Fruit fly (Drosophila melanogaster) whole organism, embryonic: ENCODE results near the gene Pdcd4.

Experiments used
- Ada2b ChIP-seq: fragments of 200-800 bp; sonication (Bioruptor generic); IDR thresholded peaks from 2 replicates; pipeline ENCODE4 v1.3.6; 2022; ENCODE audit warnings: missing biosample characterization, missing genetic modification characterization
- Adf1 ChIP-seq: fragments of 200-800 bp; sonication (Bioruptor generic); IDR thresholded peaks from 2 replicates; pipeline ENCODE4 v1.3.6; 2022; ENCODE audit warnings: missing biosample characterization, missing genetic modification characterization
- Antp ChIP-seq: fragments of 200-800 bp; sonication (Bioruptor generic); optimal IDR thresholded peaks from 3 replicates; lab custom pipeline; 2016; ENCODE audit warnings: missing biosample characterization, missing genetic modification characterization
- B-H1 ChIP-seq: fragments of 200-800 bp; sonication (Bioruptor generic); IDR thresholded peaks from 3 replicates; pipeline ENCODE4 v1.3.6; 2022; ENCODE audit warnings: missing biosample characterization, missing genetic modification characterization
- CG10979 ChIP-seq: fragments of 200-800 bp; sonication (Bioruptor generic); optimal IDR thresholded peaks from 2 replicates; lab custom pipeline; 2018; ENCODE audit warnings: missing biosample characterization, mild to moderate bottlenecking, missing genetic modification characterization, moderate library complexity
- CG11504 ChIP-seq: fragments of 200-800 bp; sonication (Bioruptor generic); optimal IDR thresholded peaks from 3 replicates; lab custom pipeline; 2019; ENCODE audit warnings: missing biosample characterization, mild to moderate bottlenecking, missing genetic modification characterization, moderate library complexity
- CG12219 ChIP-seq: fragments of 200-800 bp; sonication (Bioruptor generic); optimal IDR thresholded peaks from 3 replicates; lab custom pipeline; 2018; ENCODE audit warnings: missing biosample characterization, mild to moderate bottlenecking, missing genetic modification characterization
- CG12299 ChIP-seq: fragments of 200-800 bp; sonication (Bioruptor generic); optimal IDR thresholded peaks from 2 replicates; lab custom pipeline; 2018; ENCODE audit warnings: missing biosample characterization, mild to moderate bottlenecking, missing genetic modification characterization
- CG12391 ChIP-seq: fragments of 200-800 bp; sonication (Bioruptor generic); optimal IDR thresholded peaks from 3 replicates; lab custom pipeline; 2018; ENCODE audit warnings: missing biosample characterization, mild to moderate bottlenecking, missing genetic modification characterization, moderate library complexity
- CG13775 ChIP-seq: fragments of 200-800 bp; sonication (Bioruptor generic); optimal IDR thresholded peaks from 3 replicates; lab custom pipeline; 2017; ENCODE audit warnings: missing biosample characterization, mild to moderate bottlenecking, missing genetic modification characterization
- CG13894 ChIP-seq: fragments of 200-800 bp; sonication (Bioruptor generic); optimal IDR thresholded peaks from 3 replicates; lab custom pipeline; 2018; ENCODE audit warnings: missing biosample characterization, mild to moderate bottlenecking, missing genetic modification characterization, moderate library complexity
- CG17359 ChIP-seq: fragments of 200-800 bp; sonication (Bioruptor generic); optimal IDR thresholded peaks from 3 replicates; lab custom pipeline; 2018; ENCODE audit warnings: missing biosample characterization, mild to moderate bottlenecking, missing genetic modification characterization, moderate library complexity
- CG1832 ChIP-seq: fragments of 200-800 bp; sonication (Bioruptor generic); optimal IDR thresholded peaks from 2 replicates; lab custom pipeline; 2017; ENCODE audit warnings: missing biosample characterization, mild to moderate bottlenecking, missing genetic modification characterization, inconsistent platforms
- CG18476 ChIP-seq: fragments of 200-800 bp; sonication (Bioruptor generic); optimal IDR thresholded peaks from 2 replicates; lab custom pipeline; 2016; ENCODE audit warnings: missing biosample characterization, mild to moderate bottlenecking, missing genetic modification characterization
- CG2116 ChIP-seq: fragments of 200-800 bp; sonication (Bioruptor generic); optimal IDR thresholded peaks from 3 replicates; lab custom pipeline; 2018; ENCODE audit warnings: missing biosample characterization, mild to moderate bottlenecking, missing genetic modification characterization
- CG31388 ChIP-seq: fragments of 200-800 bp; sonication (Bioruptor generic); optimal IDR thresholded peaks from 2 replicates; lab custom pipeline; 2016; ENCODE audit warnings: missing biosample characterization, missing genetic modification characterization
- CG4282 ChIP-seq: fragments of 200-800 bp; sonication (Bioruptor generic); optimal IDR thresholded peaks from 2 replicates; lab custom pipeline; 2016; ENCODE audit warnings: missing biosample characterization, missing genetic modification characterization
- CG6689 ChIP-seq: fragments of 200-800 bp; sonication (Bioruptor generic); IDR thresholded peaks from 2 replicates; pipeline ENCODE4 v1.3.6; 2022; ENCODE audit warnings: missing biosample characterization, missing genetic modification characterization
- CG9215 ChIP-seq: fragments of 200-800 bp; sonication (Bioruptor generic); IDR thresholded peaks from 2 replicates; pipeline ENCODE4 v1.3.6; 2022; ENCODE audit warnings: missing biosample characterization, missing genetic modification characterization
- CG9876 ChIP-seq: fragments of 200-800 bp; sonication (Bioruptor generic); optimal IDR thresholded peaks from 2 replicates; lab custom pipeline; 2016; ENCODE audit warnings: missing biosample characterization, missing genetic modification characterization
- Elba2 ChIP-seq: fragments of 200-800 bp; sonication (Bioruptor generic); optimal IDR thresholded peaks from 3 replicates; lab custom pipeline; 2016; ENCODE audit warnings: missing biosample characterization, missing genetic modification characterization
- HLHmδ ChIP-seq: fragments of 200-800 bp; sonication (Bioruptor generic); optimal IDR thresholded peaks from 2 replicates; lab custom pipeline; 2018; ENCODE audit warnings: missing biosample characterization, mild to moderate bottlenecking, missing genetic modification characterization, moderate library complexity
- Mad ChIP-seq: fragments of 200-800 bp; sonication (Bioruptor generic); optimal IDR thresholded peaks from 2 replicates; lab custom pipeline; 2016; ENCODE audit warnings: missing biosample characterization, missing genetic modification characterization
- NC2α ChIP-seq: fragments of 200-800 bp; sonication (Bioruptor generic); optimal IDR thresholded peaks from 2 replicates; lab custom pipeline; 2016; ENCODE audit warnings: missing biosample characterization, missing genetic modification characterization
- Neu2 ChIP-seq: fragments of 200-800 bp; sonication (Bioruptor generic); optimal IDR thresholded peaks from 3 replicates; lab custom pipeline; 2016; ENCODE audit warnings: missing biosample characterization, missing genetic modification characterization, borderline replicate concordance
- Sin3A ChIP-seq: fragments of >200 bp; optimal IDR thresholded peaks from 2 replicates; lab custom pipeline; 2018
- Sry-β ChIP-seq: fragments of 200-800 bp; sonication (Bioruptor generic); optimal IDR thresholded peaks from 2 replicates; lab custom pipeline; 2018; ENCODE audit warnings: missing biosample characterization, mild to moderate bottlenecking, missing genetic modification characterization, moderate library complexity
- YL-1 ChIP-seq: fragments of 200-800 bp; sonication (Bioruptor generic); optimal IDR thresholded peaks from 3 replicates; lab custom pipeline; 2017; ENCODE audit warnings: missing biosample characterization, mild to moderate bottlenecking, missing genetic modification characterization
- amos ChIP-seq: fragments of 200-800 bp; sonication (Bioruptor generic); IDR thresholded peaks from 2 replicates; pipeline ENCODE4 v1.3.6; 2022; ENCODE audit warnings: missing biosample characterization, missing genetic modification characterization; ENCODE audit not compliant: partially characterized antibody
- bowl ChIP-seq: fragments of 200-800 bp; sonication (Bioruptor generic); IDR thresholded peaks from 2 replicates; pipeline ENCODE4 v1.3.6; 2022; ENCODE audit warnings: missing biosample characterization, missing genetic modification characterization
- btn ChIP-seq: fragments of 200-800 bp; sonication (Bioruptor generic); optimal IDR thresholded peaks from 2 replicates; lab custom pipeline; 2016; ENCODE audit warnings: missing biosample characterization, missing genetic modification characterization
- crc ChIP-seq: fragments of 200-800 bp; sonication (Bioruptor generic); optimal IDR thresholded peaks from 2 replicates; lab custom pipeline; 2016; ENCODE audit warnings: missing biosample characterization, missing genetic modification characterization
- crp ChIP-seq, 2 experiments: fragments of 200-800 bp; sonication (Bioruptor generic); optimal IDR thresholded peaks; 2 replicates in 1 of 2; 3 replicates in 1 of 2; lab custom pipeline; 2017; ENCODE audit warnings: missing biosample characterization in 2 of 2, missing genetic modification characterization in 2 of 2, mild to moderate bottlenecking in 1 of 2, moderate library complexity in 1 of 2
- dmrt11E ChIP-seq: fragments of 200-800 bp; sonication (Bioruptor generic); optimal IDR thresholded peaks from 3 replicates; lab custom pipeline; 2018; ENCODE audit warnings: missing biosample characterization, mild to moderate bottlenecking, missing genetic modification characterization, moderate library complexity
- dysf ChIP-seq: fragments of 200-800 bp; sonication (Bioruptor generic); IDR thresholded peaks from 3 replicates; pipeline ENCODE4 v1.3.6; 2022; ENCODE audit warnings: missing biosample characterization, missing genetic modification characterization
- ems ChIP-seq: fragments of 200-800 bp; sonication (Bioruptor generic); optimal IDR thresholded peaks from 3 replicates; lab custom pipeline; 2016; ENCODE audit warnings: missing biosample characterization, missing genetic modification characterization
- fru ChIP-seq: fragments of >200 bp; optimal IDR thresholded peaks from 2 replicates; lab custom pipeline; 2017
- inv ChIP-seq: fragments of 200-800 bp; sonication (Bioruptor generic); IDR thresholded peaks from 2 replicates; pipeline ENCODE4 v1.3.6; 2022; ENCODE audit warnings: missing biosample characterization, missing genetic modification characterization; ENCODE audit not compliant: partially characterized antibody
- jing ChIP-seq: fragments of 200-800 bp; sonication (Bioruptor generic); optimal IDR thresholded peaks from 2 replicates; lab custom pipeline; 2018; ENCODE audit warnings: missing biosample characterization, mild to moderate bottlenecking, missing genetic modification characterization
- lilli ChIP-seq: fragments of 200-800 bp; sonication (Bioruptor generic); optimal IDR thresholded peaks from 3 replicates; lab custom pipeline; 2016; ENCODE audit warnings: missing biosample characterization, missing genetic modification characterization
- onecut ChIP-seq: fragments of 200-800 bp; sonication (Bioruptor generic); IDR thresholded peaks from 2 replicates; pipeline ENCODE4 v1.3.6; 2022; ENCODE audit warnings: missing biosample characterization, missing genetic modification characterization
- pan ChIP-seq, 4 experiments: fragments of >200 bp in 3 of 4; fragments of 200-800 bp in 1 of 4; sonication (Bioruptor generic) in 1 of 4; optimal IDR thresholded peaks in 3 of 4; IDR thresholded peaks in 1 of 4; 2 replicates each; pipeline versions ENCODE4 v1.3.6 to Lab custom; 2017 to 2022; ENCODE audit warnings: missing biosample characterization in 2 of 4, missing genetic modification characterization in 2 of 4, mixed read lengths in 1 of 4
- pita ChIP-seq: fragments of 200-800 bp; sonication (Bioruptor generic); optimal IDR thresholded peaks from 2 replicates; lab custom pipeline; 2017; ENCODE audit warnings: missing biosample characterization, mild to moderate bottlenecking, missing genetic modification characterization
- scrt ChIP-seq: fragments of 200-800 bp; sonication (Bioruptor generic); optimal IDR thresholded peaks from 2 replicates; lab custom pipeline; 2018; ENCODE audit warnings: missing biosample characterization, mild to moderate bottlenecking, missing genetic modification characterization, moderate library complexity
- seq ChIP-seq: fragments of 200-800 bp; sonication (Bioruptor generic); IDR thresholded peaks from 2 replicates; pipeline ENCODE4 v1.3.6; 2022; ENCODE audit warnings: missing biosample characterization, missing genetic modification characterization
- sisA ChIP-seq: fragments of 200-800 bp; sonication (Bioruptor generic); IDR thresholded peaks from 2 replicates; pipeline ENCODE4 v1.3.6; 2022; ENCODE audit warnings: missing biosample characterization, missing genetic modification characterization
- slbo ChIP-seq: fragments of 200-800 bp; sonication (Bioruptor generic); IDR thresholded peaks from 2 replicates; pipeline ENCODE4 v1.3.6; 2022; ENCODE audit warnings: missing biosample characterization, missing genetic modification characterization
- toy ChIP-seq: fragments of 200-800 bp; sonication (Bioruptor generic); IDR thresholded peaks from 2 replicates; pipeline ENCODE4 v1.3.6; 2022; ENCODE audit warnings: missing biosample characterization, missing genetic modification characterization
- twi ChIP-seq: fragments of 200-800 bp; optimal IDR thresholded peaks from 2 replicates; lab custom pipeline; 2019; ENCODE audit warnings: missing biosample characterization, mild to moderate bottlenecking, missing genetic modification characterization, moderate library complexity
- unpg ChIP-seq: fragments of 200-800 bp; sonication (Bioruptor generic); optimal IDR thresholded peaks from 3 replicates; lab custom pipeline; 2018; ENCODE audit warnings: missing biosample characterization, mild to moderate bottlenecking, missing genetic modification characterization, moderate library complexity
- wek ChIP-seq: fragments of 200-800 bp; sonication (Bioruptor generic); optimal IDR thresholded peaks from 3 replicates; lab custom pipeline; 2018; ENCODE audit warnings: missing biosample characterization, mild to moderate bottlenecking, missing genetic modification characterization, moderate library complexity

The Pdcd4 gene

dm6 chrX:13783534-13783949 is 28.3 kb upstream of the Pdcd4 start, which contains the start of gene inaE (continued):
- TF ChIP-seq bowl (GFP tag; lab: Robert Waterston, UW) = no peak
- TF ChIP-seq CG10979 (tag; lab: Kevin White, UChicago) = no peak
- no peak for TF ChIP-seq btn
- no peak for TF ChIP-seq CG13775 (GFP tag; lab: Kevin White, UChicago)
- peak; percentile 0 for TF ChIP-seq Sin3A (lab: Kevin White, UChicago)
- TF ChIP-seq CG11504 (tag; lab: Kevin White, UChicago) = peak; percentile 16
- peak; percentile 45; the same call in 1 of the 2 replicates for TF ChIP-seq amos (GFP tag; lab: Robert Waterston, UW)
- no peak for TF ChIP-seq unpg
- TF ChIP-seq CG1832 (GFP tag; lab: Kevin White, UChicago) = no peak
- TF ChIP-seq twi (tag; lab: Kevin White, UChicago) = no peak
- no peak for TF ChIP-seq Adf1 (GFP tag; lab: Robert Waterston, UW)
- TF ChIP-seq Sry-β = no peak
- no peak for TF ChIP-seq CG13894 (tag; lab: Kevin White, UChicago)
- TF ChIP-seq CG12391 = peak; percentile 9
- no peak for TF ChIP-seq crc (GFP tag; lab: Kevin White, UChicago)
- no peak for TF ChIP-seq jing (GFP tag; lab: Kevin White, UChicago)
- TF ChIP-seq Mad (GFP tag; lab: Kevin White, UChicago) = no peak
- no peak for TF ChIP-seq pan (optimal IDR thresholded peaks at IDR 0.05; lab: Kevin White, UChicago)
- peak in 1 of 2 experiments; percentile 20 for TF ChIP-seq pan (GFP tag; optimal IDR thresholded peaks at IDR 0.05 in 1 of 2, IDR thresholded peaks at IDR 0.05 in 1 of 2)
- peak; percentile 13; the same call in 1 of the 2 replicates for TF ChIP-seq onecut (GFP tag; lab: Robert Waterston, UW)
- TF ChIP-seq Elba2 (GFP tag; lab: Kevin White, UChicago) = no peak
- no peak for TF ChIP-seq fru
- no peak for TF ChIP-seq CG6689 (GFP tag; lab: Robert Waterston, UW)
- peak; percentile 31 for TF ChIP-seq scrt
- TF ChIP-seq NC2α (GFP tag; lab: Kevin White, UChicago) = no peak
- TF ChIP-seq slbo = no peak
- no peak for TF ChIP-seq dmrt11E (tag; lab: Kevin White, UChicago)
- no peak for TF ChIP-seq Antp (GFP tag; lab: Kevin White, UChicago)
- no peak for TF ChIP-seq pita (GFP tag; lab: Kevin White, UChicago)
- no peak for TF ChIP-seq Ada2b (GFP tag; lab: Robert Waterston, UW)
- no peak for TF ChIP-seq seq (GFP tag; lab: Robert Waterston, UW)
- TF ChIP-seq ems (GFP tag; lab: Kevin White, UChicago) = no peak
- TF ChIP-seq CG9215 (GFP tag; lab: Robert Waterston, UW) = no peak
- peak; percentile 4 for TF ChIP-seq YL-1 (GFP tag; lab: Kevin White, UChicago)
- no peak for TF ChIP-seq CG4282 (GFP tag; lab: Kevin White, UChicago)
- TF ChIP-seq CG2116 = peak; percentile 62
- TF ChIP-seq sisA = no peak
- peak; percentile 22 to 91 for TF ChIP-seq crp (GFP tag; optimal IDR thresholded peaks at IDR 0.05; lab: Kevin White, UChicago)
- no peak for TF ChIP-seq B-H1 (GFP tag; lab: Robert Waterston, UW)
- no peak for TF ChIP-seq CG12219 (GFP tag; lab: Kevin White, UChicago)
- TF ChIP-seq CG31388 = no peak
- no peak for TF ChIP-seq CG17359 (tag; lab: Kevin White, UChicago)
- no peak for TF ChIP-seq dysf (GFP tag; lab: Robert Waterston, UW)
- TF ChIP-seq CG12299 = no peak
- TF ChIP-seq CG18476 (GFP tag; lab: Kevin White, UChicago) = no peak
- TF ChIP-seq toy (GFP tag; lab: Robert Waterston, UW) = no peak
- TF ChIP-seq inv (GFP tag; lab: Robert Waterston, UW) = peak; percentile 39; the same call in 1 of the 2 replicates
- no peak for TF ChIP-seq Neu2 (GFP tag; lab: Kevin White, UChicago)
- TF ChIP-seq HLHmδ (GFP tag; lab: Kevin White, UChicago) = no peak
- TF ChIP-seq lilli = no peak
- TF ChIP-seq CG9876 (GFP tag; lab: Kevin White, UChicago) = no peak
- TF ChIP-seq wek (GFP tag; lab: Kevin White, UChicago) = no peak
